Fruit fly (Drosophila melanogaster) whole organism, embryonic: ENCODE data around the gene CG9360.

Source experiments
- Atf-2 ChIP-seq: fragments of 200-800 bp; sonication (Bioruptor generic); optimal IDR thresholded peaks from 2 replicates; lab custom pipeline; 2016; ENCODE audit warnings: missing biosample characterization, missing genetic modification characterization
- B-H1 ChIP-seq: fragments of 200-800 bp; sonication (Bioruptor generic); IDR thresholded peaks from 3 replicates; pipeline ENCODE4 v1.3.6; 2022; ENCODE audit warnings: missing biosample characterization, missing genetic modification characterization
- Bdp1 ChIP-seq: fragments of 200-800 bp; sonication (Bioruptor generic); optimal IDR thresholded peaks from 3 replicates; lab custom pipeline; 2016; ENCODE audit warnings: missing biosample characterization, missing genetic modification characterization
- Bteb2 ChIP-seq: fragments of 200-800 bp; sonication (Bioruptor generic); optimal IDR thresholded peaks from 2 replicates; lab custom pipeline; 2016; ENCODE audit warnings: missing biosample characterization, missing genetic modification characterization
- CG10209 ChIP-seq: fragments of 200-800 bp; sonication (Bioruptor generic); optimal IDR thresholded peaks from 3 replicates; lab custom pipeline; 2017; ENCODE audit warnings: missing biosample characterization, mild to moderate bottlenecking, missing genetic modification characterization, missing genetic modification reagents
- CG10462 ChIP-seq: fragments of 200-800 bp; sonication (Bioruptor generic); optimal IDR thresholded peaks from 2 replicates; lab custom pipeline; 2016; ENCODE audit warnings: missing biosample characterization, missing genetic modification characterization
- CG11247 ChIP-seq: fragments of 200-800 bp; sonication (Bioruptor generic); IDR thresholded peaks from 2 replicates; pipeline ENCODE4 v1.3.6; 2022; ENCODE audit warnings: missing biosample characterization, missing genetic modification characterization
- CG11398 ChIP-seq: fragments of 200-800 bp; sonication (Bioruptor generic); optimal IDR thresholded peaks from 2 replicates; lab custom pipeline; 2016; ENCODE audit warnings: missing biosample characterization, missing genetic modification characterization
- CG11504 ChIP-seq: fragments of 200-800 bp; sonication (Bioruptor generic); optimal IDR thresholded peaks from 3 replicates; lab custom pipeline; 2019; ENCODE audit warnings: missing biosample characterization, mild to moderate bottlenecking, missing genetic modification characterization, moderate library complexity
- CG13123 ChIP-seq: fragments of 200-800 bp; sonication (Bioruptor generic); optimal IDR thresholded peaks from 2 replicates; lab custom pipeline; 2016; ENCODE audit warnings: missing biosample characterization, missing genetic modification characterization
- CG13296 ChIP-seq: fragments of 200-800 bp; sonication (Bioruptor generic); optimal IDR thresholded peaks from 3 replicates; lab custom pipeline; 2018; ENCODE audit warnings: missing biosample characterization, mild to moderate bottlenecking, missing genetic modification characterization
- CG1792 ChIP-seq: fragments of 200-800 bp; sonication (Bioruptor generic); optimal IDR thresholded peaks from 2 replicates; lab custom pipeline; 2016; ENCODE audit warnings: missing biosample characterization, missing genetic modification characterization
- CG18599 ChIP-seq: fragments of 200-800 bp; sonication (Bioruptor generic); optimal IDR thresholded peaks from 3 replicates; lab custom pipeline; 2017; ENCODE audit warnings: missing biosample characterization, missing genetic modification characterization, mild to moderate bottlenecking, moderate library complexity, missing genetic modification reagents
- CG33213 ChIP-seq: fragments of 200-800 bp; sonication (Bioruptor generic); optimal IDR thresholded peaks from 3 replicates; lab custom pipeline; 2016; ENCODE audit warnings: missing biosample characterization, missing genetic modification characterization
- CG3847 ChIP-seq: fragments of 200-800 bp; sonication (Bioruptor generic); IDR thresholded peaks from 2 replicates; pipeline ENCODE4 v1.3.6; 2022; ENCODE audit warnings: missing biosample characterization, missing genetic modification characterization
- CG43689 ChIP-seq: fragments of 200-800 bp; sonication (Bioruptor generic); IDR thresholded peaks from 2 replicates; pipeline ENCODE4 v1.3.6; 2022; ENCODE audit warnings: missing biosample characterization, missing genetic modification characterization
- CG5245 ChIP-seq: fragments of 200-800 bp; sonication (Bioruptor generic); optimal IDR thresholded peaks from 3 replicates; lab custom pipeline; 2016; ENCODE audit warnings: missing biosample characterization, missing genetic modification characterization
- CG5953 ChIP-seq: fragments of 200-800 bp; sonication (Bioruptor generic); IDR thresholded peaks from 2 replicates; pipeline ENCODE4 v1.3.6; 2022; ENCODE audit warnings: missing biosample characterization, missing genetic modification characterization
- CG6254 ChIP-seq: fragments of 200-800 bp; sonication (Bioruptor generic); optimal IDR thresholded peaks from 3 replicates; lab custom pipeline; 2017; ENCODE audit warnings: mild to moderate bottlenecking, missing biosample characterization, missing genetic modification reagents, missing genetic modification characterization
- CG6654 ChIP-seq: fragments of 200-800 bp; sonication (Bioruptor generic); optimal IDR thresholded peaks from 2 replicates; lab custom pipeline; 2017; ENCODE audit warnings: missing biosample characterization, mild to moderate bottlenecking, missing genetic modification characterization
- CG7928 ChIP-seq: fragments of 200-800 bp; sonication (Bioruptor generic); optimal IDR thresholded peaks from 2 replicates; lab custom pipeline; 2017; ENCODE audit warnings: missing biosample characterization, mild to moderate bottlenecking, missing genetic modification characterization
- CG7987 ChIP-seq: fragments of 200-800 bp; sonication (Bioruptor generic); optimal IDR thresholded peaks from 2 replicates; lab custom pipeline; 2018; ENCODE audit warnings: missing biosample characterization, mild to moderate bottlenecking, missing genetic modification characterization, moderate library complexity
- CG8765 ChIP-seq: fragments of 200-800 bp; sonication (Bioruptor generic); IDR thresholded peaks from 2 replicates; pipeline ENCODE4 v1.3.6; 2022; ENCODE audit warnings: missing biosample characterization, missing genetic modification characterization
- CG8944 ChIP-seq: fragments of 200-800 bp; sonication (Bioruptor generic); optimal IDR thresholded peaks from 3 replicates; lab custom pipeline; 2016; ENCODE audit warnings: missing biosample characterization, missing genetic modification characterization
- CG9876 ChIP-seq: fragments of 200-800 bp; sonication (Bioruptor generic); optimal IDR thresholded peaks from 2 replicates; lab custom pipeline; 2016; ENCODE audit warnings: missing biosample characterization, missing genetic modification characterization
- Dad ChIP-seq: fragments of 200-800 bp; sonication (Bioruptor generic); optimal IDR thresholded peaks from 3 replicates; lab custom pipeline; 2016; ENCODE audit warnings: missing biosample characterization, missing genetic modification characterization
- Elba2 ChIP-seq: fragments of 200-800 bp; sonication (Bioruptor generic); optimal IDR thresholded peaks from 3 replicates; lab custom pipeline; 2016; ENCODE audit warnings: missing biosample characterization, missing genetic modification characterization
- MESR4 ChIP-seq: fragments of 200-800 bp; sonication (Bioruptor generic); optimal IDR thresholded peaks from 2 replicates; lab custom pipeline; 2018; ENCODE audit warnings: missing biosample characterization, mild to moderate bottlenecking, missing genetic modification characterization, moderate library complexity
- MTF-1 ChIP-seq: fragments of 200-800 bp; sonication (Bioruptor generic); optimal IDR thresholded peaks from 2 replicates; lab custom pipeline; 2018; ENCODE audit warnings: missing biosample characterization, mild to moderate bottlenecking, missing genetic modification characterization, borderline replicate concordance
- NK7.1 ChIP-seq: fragments of 200-800 bp; sonication (Bioruptor generic); optimal IDR thresholded peaks from 3 replicates; lab custom pipeline; 2016; ENCODE audit warnings: missing biosample characterization, missing genetic modification characterization
- Nf-YC ChIP-seq: fragments of 200-800 bp; optimal IDR thresholded peaks from 3 replicates; lab custom pipeline; 2019; ENCODE audit warnings: missing biosample characterization, mild to moderate bottlenecking, missing genetic modification characterization, moderate library complexity
- Stat92E ChIP-seq, 3 experiments: fragments of >200 bp in 2 of 3; fragments of 200-800 bp in 1 of 3; sonication (Bioruptor generic) in 1 of 3; optimal IDR thresholded peaks; 2 replicates each; lab custom pipeline; 2017 to 2019; ENCODE audit warnings: missing biosample characterization in 3 of 3, missing genetic modification characterization in 3 of 3, mild to moderate bottlenecking in 1 of 3, moderate library complexity in 1 of 3
- aop ChIP-seq: fragments of 200-800 bp; sonication (Bioruptor generic); IDR thresholded peaks from 2 replicates; pipeline ENCODE4 v1.3.6; 2022; ENCODE audit warnings: missing biosample characterization, missing genetic modification characterization
- bcd ChIP-seq: fragments of 200-800 bp; sonication (Bioruptor generic); optimal IDR thresholded peaks from 2 replicates; lab custom pipeline; 2017; ENCODE audit warnings: missing biosample characterization, mild to moderate bottlenecking, missing genetic modification characterization
- br ChIP-seq: fragments of >200 bp; optimal IDR thresholded peaks from 2 replicates; lab custom pipeline; 2017
- bsh ChIP-seq, 2 experiments: fragments of 200-800 bp; sonication (Bioruptor generic); optimal IDR thresholded peaks; 2 replicates each; lab custom pipeline; 2017 to 2018; ENCODE audit warnings: mild to moderate bottlenecking in 2 of 2, missing biosample characterization in 2 of 2, missing genetic modification characterization in 2 of 2, moderate library complexity in 1 of 2
- chif ChIP-seq, 2 experiments: fragments of 200-800 bp; sonication (Bioruptor generic); optimal IDR thresholded peaks; 3 replicates each; lab custom pipeline; 2016; ENCODE audit warnings: missing biosample characterization in 2 of 2, missing genetic modification characterization in 2 of 2
- croc ChIP-seq: fragments of 200-800 bp; sonication (Bioruptor generic); conservative IDR thresholded peaks from 3 replicates; pipeline ENCODE4 v1.3.6; 2022; ENCODE audit warnings: missing biosample characterization, missing genetic modification characterization
- dysf ChIP-seq: fragments of 200-800 bp; sonication (Bioruptor generic); IDR thresholded peaks from 3 replicates; pipeline ENCODE4 v1.3.6; 2022; ENCODE audit warnings: missing biosample characterization, missing genetic modification characterization
- gcm ChIP-seq: fragments of 200-800 bp; sonication (Bioruptor generic); optimal IDR thresholded peaks from 2 replicates; lab custom pipeline; 2019; ENCODE audit warnings: missing biosample characterization, mild to moderate bottlenecking, missing genetic modification characterization, moderate library complexity
- mam ChIP-seq: fragments of 200-800 bp; sonication (Bioruptor generic); optimal IDR thresholded peaks from 3 replicates; lab custom pipeline; 2016; ENCODE audit warnings: missing biosample characterization, missing genetic modification characterization
- pho ChIP-seq: fragments of 200-800 bp; sonication (Bioruptor generic); optimal IDR thresholded peaks from 2 replicates; lab custom pipeline; 2016; ENCODE audit warnings: missing biosample characterization, missing genetic modification characterization
- pros ChIP-seq: fragments of 200-800 bp; sonication (Bioruptor generic); optimal IDR thresholded peaks from 3 replicates; lab custom pipeline; 2019; ENCODE audit warnings: missing biosample characterization, mild to moderate bottlenecking, missing genetic modification characterization, moderate library complexity
- ranshi ChIP-seq: fragments of 200-800 bp; sonication (Bioruptor generic); IDR thresholded peaks from 2 replicates; pipeline ENCODE4 v1.3.6; 2022; ENCODE audit warnings: missing biosample characterization, missing genetic modification characterization
- sob ChIP-seq: fragments of 200-800 bp; sonication (Bioruptor generic); IDR thresholded peaks from 2 replicates; pipeline ENCODE4 v1.3.6; 2022; ENCODE audit warnings: missing biosample characterization, missing genetic modification characterization
- tap ChIP-seq: fragments of 200-800 bp; optimal IDR thresholded peaks from 3 replicates; lab custom pipeline; 2019; ENCODE audit warnings: missing biosample characterization, mild to moderate bottlenecking, missing genetic modification characterization, moderate library complexity
- trh ChIP-seq: fragments of 200-800 bp; sonication (Bioruptor generic); optimal IDR thresholded peaks from 2 replicates; lab custom pipeline; 2016; ENCODE audit warnings: missing biosample characterization, missing genetic modification characterization
- vfl ChIP-seq: fragments of 200-800 bp; sonication (Bioruptor generic); optimal IDR thresholded peaks from 2 replicates; lab custom pipeline; 2016; ENCODE audit warnings: missing biosample characterization, missing genetic modification characterization
- zen2 ChIP-seq: fragments of 200-800 bp; sonication (Bioruptor generic); IDR thresholded peaks from 3 replicates; pipeline ENCODE4 v1.3.6; 2022; ENCODE audit warnings: missing biosample characterization, missing genetic modification characterization; ENCODE audit not compliant: partially characterized antibody

The CG9360 gene

dm6 chrX:11715937-11716730 is 48.3 kb downstream of the CG9360 start (continued):
- TF ChIP-seq Bdp1 (GFP tag; lab: Kevin White, UChicago), result peak; percentile 77
- TF ChIP-seq gcm (GFP tag; lab: Kevin White, UChicago), result peak; percentile 86
- peak; percentile 86 for TF ChIP-seq tap (tag; lab: Kevin White, UChicago)
- TF ChIP-seq CG33213 (GFP tag; lab: Kevin White, UChicago), result peak; percentile 80
- TF ChIP-seq CG11398 (GFP tag; lab: Kevin White, UChicago), result peak; percentile 82
- TF ChIP-seq bsh (GFP tag; optimal IDR thresholded peaks at IDR 0.05; lab: Kevin White, UChicago), result peak; percentile 82 to 88
- TF ChIP-seq CG7928, result peak; percentile 13
- peak; percentile 59 for TF ChIP-seq CG6654 (GFP tag; lab: Kevin White, UChicago)
- TF ChIP-seq CG43689 (GFP tag; lab: Robert Waterston, UW), result no peak
- TF ChIP-seq chif (GFP tag; optimal IDR thresholded peaks at IDR 0.05; lab: Kevin White, UChicago), result peak; percentile 84 to 92
- peak; percentile 61 for TF ChIP-seq CG11247
- peak; percentile 73; the same call in 1 of the 2 replicates for TF ChIP-seq ranshi (GFP tag; lab: Robert Waterston, UW)
- peak; percentile 74 for TF ChIP-seq Nf-YC (tag; lab: Kevin White, UChicago)
- TF ChIP-seq MESR4 (GFP tag; lab: Kevin White, UChicago), result peak; percentile 19
- peak; percentile 92 for TF ChIP-seq pho (GFP tag; lab: Kevin White, UChicago)
- peak; percentile 60 for TF ChIP-seq CG5245
- no peak for TF ChIP-seq Elba2 (GFP tag; lab: Kevin White, UChicago)
- peak; percentile 72 for TF ChIP-seq Dad
- TF ChIP-seq dysf (GFP tag; lab: Robert Waterston, UW), result peak; percentile 92
- TF ChIP-seq CG7987 (GFP tag; lab: Kevin White, UChicago), result peak; percentile 53
- peak; percentile 91 for TF ChIP-seq CG10209
- TF ChIP-seq vfl, result peak; percentile 77
- TF ChIP-seq CG9876 (GFP tag; lab: Kevin White, UChicago), result peak; percentile 71
- TF ChIP-seq Stat92E (GFP tag; optimal IDR thresholded peaks at IDR 0.05; lab: Kevin White, UChicago), result peak in 1 of 3 experiments; percentile 18
- no peak; the same call in 1 of the 2 replicates for TF ChIP-seq CG8765 (GFP tag; lab: Robert Waterston, UW)
- peak; percentile 79 for TF ChIP-seq CG8944 (GFP tag; lab: Kevin White, UChicago)
- peak; percentile 63; the same call in 1 of the 3 replicates for TF ChIP-seq zen2 (GFP tag; lab: Robert Waterston, UW)
- peak; percentile 89 for TF ChIP-seq CG18599 (GFP tag; lab: Kevin White, UChicago)
- peak; percentile 82 for TF ChIP-seq croc (GFP tag; lab: Robert Waterston, UW)
- no peak for TF ChIP-seq br (lab: Kevin White, UChicago)
- peak; percentile 76 for TF ChIP-seq NK7.1 (GFP tag; lab: Kevin White, UChicago)
- TF ChIP-seq Atf-2 (GFP tag; lab: Kevin White, UChicago), result peak; percentile 84
- TF ChIP-seq pros, result peak; percentile 73
- TF ChIP-seq CG13296 (GFP tag; lab: Kevin White, UChicago), result peak; percentile 86
- TF ChIP-seq CG3847, result peak; percentile 80
- peak; percentile 66 for TF ChIP-seq MTF-1 (GFP tag; lab: Kevin White, UChicago)
- peak; percentile 91 for TF ChIP-seq bcd
- TF ChIP-seq B-H1 (GFP tag; lab: Robert Waterston, UW), result peak; percentile 65
- TF ChIP-seq CG5953, result peak; percentile 55; the same call in 1 of the 2 replicates
- peak; percentile 79 for TF ChIP-seq CG1792 (GFP tag; lab: Kevin White, UChicago)
- no peak for TF ChIP-seq aop (GFP tag; lab: Robert Waterston, UW)
- peak; percentile 67 for TF ChIP-seq CG6254
- TF ChIP-seq Bteb2 (GFP tag; lab: Kevin White, UChicago), result peak; percentile 87
- peak; percentile 89 for TF ChIP-seq mam (GFP tag; lab: Kevin White, UChicago)
- peak; percentile 68 for TF ChIP-seq CG10462 (GFP tag; lab: Kevin White, UChicago)
- TF ChIP-seq trh, result peak; percentile 69
- peak; percentile 82 for TF ChIP-seq sob (GFP tag; lab: Robert Waterston, UW)
- peak; percentile 68 for TF ChIP-seq CG13123 (GFP tag; lab: Kevin White, UChicago)
- TF ChIP-seq CG11504 (tag; lab: Kevin White, UChicago), result peak; percentile 87
